Fruit fly (Drosophila melanogaster): ENCODE results near the gene Pglym87.

Gene Pglym87

dm6 chr3R:12234584-12234983 is 2.1 kb upstream of the Pglym87 start, which contains the start of gene Cyp313a5:
Cyp313a5 (minus strand) TSS chr3R:12234684.
- TF ChIP-seq CG6175 (GFP tag; IDR thresholded peaks at IDR 0.05) (no peak), Ets97D (GFP tag; optimal IDR thresholded peaks at IDR 0.05) (no peak)

- no peak for TF ChIP-seq Mrtf (GFP tag; IDR thresholded peaks at IDR 0.05)
Measured at dm6 chr3R:12229113-12229512, 3.4 kb downstream of the Pglym87 start, which contains the start of gene CG3916. CG3916 (plus strand) TSS chr3R:12229413.

- no peak for TF ChIP-seq dm (GFP tag; optimal IDR thresholded peaks at IDR 0.05)
- no peak for TF ChIP-seq CG6791 (GFP tag; IDR thresholded peaks at IDR 0.05; ENCODE audit: partially characterized antibody)
- no peak for TF ChIP-seq CG12299 (tag; optimal IDR thresholded peaks at IDR 0.05)
- TF ChIP-seq tgo (GFP tag; IDR thresholded peaks at IDR 0.05), result no peak
- TF ChIP-seq CG4707 (GFP tag; optimal IDR thresholded peaks at IDR 0.05), result no peak
Measured at dm6 chr3R:12226239-12226638, 6.3 kb downstream of the Pglym87 start, which contains the start of gene CG12256. CG12256 (minus strand) TSS chr3R:12226339.

- TF ChIP-seq CG15269 (tag; optimal IDR thresholded peaks at IDR 0.05) (no peak), CG10274 (GFP tag; optimal IDR thresholded peaks at IDR 0.05) (no peak), sna (GFP tag; IDR thresholded peaks at IDR 0.05; ENCODE audit: partially characterized antibody) (no peak), lilli (GFP tag; optimal IDR thresholded peaks at IDR 0.05) (no peak), CG15073 (GFP tag; optimal IDR thresholded peaks at IDR 0.05) (no peak), ttk (GFP tag; IDR thresholded peaks at IDR 0.05) (no peak), kay (GFP tag; optimal IDR thresholded peaks at IDR 0.05) (no peak), ham (GFP tag; IDR thresholded peaks at IDR 0.05) (no peak), CG17328 (GFP tag; IDR thresholded peaks at IDR 0.05) (no peak), Opbp (GFP tag; IDR thresholded peaks at IDR 0.05; ENCODE audit: partially characterized antibody) (no peak)
Measured at dm6 chr3R:12224919-12225318, 7.6 kb downstream of the Pglym87 start, which contains the start of gene CG17404. CG17404 (minus strand) TSS chr3R:12225019.

dm6 chr3R:12222093-12222492 is 10.4 kb downstream of the Pglym87 start, which contains the start of gene Rsbp15:
Rsbp15 (plus strand) TSS chr3R:12222387.
- TF ChIP-seq slbo (GFP tag; IDR thresholded peaks at IDR 0.05) (peak; percentile 62), CG13287 (GFP tag; IDR thresholded peaks at IDR 0.05; ENCODE audit: partially characterized antibody) (peak; percentile 7; the same call in 1 of the 2 replicates), CG6791 (GFP tag; IDR thresholded peaks at IDR 0.05; ENCODE audit: partially characterized antibody) (peak; percentile 45; the same call in 2 of the 3 replicates), Lpt (GFP tag; optimal IDR thresholded peaks at IDR 0.05) (no peak), amos (GFP tag; IDR thresholded peaks at IDR 0.05; ENCODE audit: partially characterized antibody) (peak; percentile 69), CG42726 (GFP tag; IDR thresholded peaks at IDR 0.05; ENCODE audit: partially characterized antibody) (0 out of 2 replicates have a peak, but pooled peaks have one; percentile 48), E2f2 (GFP tag; IDR thresholded peaks at IDR 0.05) (peak; percentile 39; the same call in 1 of the 2 replicates), row (GFP tag; IDR thresholded peaks at IDR 0.05) (no peak), Atf3 (GFP tag; optimal IDR thresholded peaks at IDR 0.05) (no peak), chm (GFP tag; IDR thresholded peaks at IDR 0.05) (0 out of 2 replicates have a peak, but pooled peaks have one; percentile 13), CG16813 (GFP tag; IDR thresholded peaks at IDR 0.05; ENCODE audit: partially characterized antibody) (peak; percentile 47; the same call in 2 of the 3 replicates), knrl (GFP tag; IDR thresholded peaks at IDR 0.05; ENCODE audit: partially characterized antibody) (peak; percentile 51; the same call in 2 of the 3 replicates), cas (GFP tag; IDR thresholded peaks at IDR 0.05) (no peak), Rfx (GFP tag; IDR thresholded peaks at IDR 0.05) (peak; percentile 39; the same call in 1 of the 2 replicates), NFAT (GFP tag; IDR thresholded peaks at IDR 0.05) (peak; percentile 43; the same call in 1 of the 2 replicates), CG4328 (GFP tag; optimal IDR thresholded peaks at IDR 0.05) (no peak), prd (optimal IDR thresholded peaks at IDR 0.05) (peak in 1 of 2 experiments; percentile 87), prd (GFP tag; IDR thresholded peaks at IDR 0.05) (no peak), ci (GFP tag; IDR thresholded peaks at IDR 0.05) (0 out of 3 replicates have a peak, but pooled peaks have one; percentile 11), pnt (GFP tag; optimal IDR thresholded peaks at IDR 0.05) (peak; percentile 11), hbn (GFP tag; IDR thresholded peaks at IDR 0.05; ENCODE audit: partially characterized antibody) (no peak), Ets97D (GFP tag; optimal IDR thresholded peaks at IDR 0.05) (peak; percentile 1), grau (tag; optimal IDR thresholded peaks at IDR 0.05) (no peak), fd102C (GFP tag; optimal IDR thresholded peaks at IDR 0.05) (no peak), inv (GFP tag; IDR thresholded peaks at IDR 0.05; ENCODE audit: partially characterized antibody) (peak; percentile 36; the same call in 1 of the 2 replicates), stwl (tag; optimal IDR thresholded peaks at IDR 0.05) (peak; percentile 38), Hmr (GFP tag; optimal IDR thresholded peaks at IDR 0.05) (no peak)
